Fruit fly (Drosophila melanogaster): ENCODE data around the gene Nepl18.

DNA sequence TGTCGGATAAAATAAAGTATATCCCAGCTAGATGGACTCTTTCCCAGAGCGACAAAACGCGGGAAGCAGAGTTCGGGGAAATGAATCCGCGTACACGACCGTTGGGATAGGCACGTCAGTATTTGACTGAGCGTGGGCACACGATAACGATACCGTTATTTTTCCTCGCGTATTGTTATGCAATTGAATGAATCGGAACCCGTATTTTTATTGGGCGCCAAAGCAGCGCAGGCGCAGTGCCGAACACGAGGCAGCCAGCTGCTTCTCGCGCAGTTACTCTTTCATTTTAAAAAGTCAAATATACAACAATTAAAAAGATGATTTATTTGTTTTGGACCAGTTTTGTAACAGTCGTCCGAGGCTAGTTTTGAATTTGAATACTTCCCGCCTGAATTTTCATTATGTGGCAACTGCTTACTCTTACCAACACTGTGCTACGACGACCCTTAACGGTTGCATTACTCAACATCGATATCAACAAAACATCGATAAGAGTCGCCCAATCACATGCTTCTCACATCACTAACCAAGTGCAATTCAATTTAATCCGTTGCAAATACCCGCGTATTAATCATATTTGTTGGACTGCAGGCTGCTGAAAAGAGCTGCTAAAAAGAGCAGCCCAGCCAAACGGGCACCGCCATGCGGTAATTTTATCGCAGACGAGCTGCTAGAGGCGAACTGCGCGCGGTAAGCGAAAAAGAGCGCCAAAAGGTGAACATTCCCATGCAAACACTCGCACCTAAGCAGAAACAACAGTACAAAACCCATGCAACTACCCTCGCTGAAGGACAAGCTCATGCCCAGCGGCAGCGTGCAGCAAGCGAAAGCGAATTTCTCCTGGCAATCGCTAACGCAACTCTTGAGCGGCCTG lies 12.4 kb downstream of the Nepl18 start, which contains the start of the genes CG33203 and Doa:
- TF ChIP-seq h (optimal IDR thresholded peaks at IDR 0.05) (no peak), Myc (optimal IDR thresholded peaks at IDR 0.05) (no peak)
